Worm (Caenorhabditis elegans) whole organism, early embryonic: ENCODE measurements around the gene clec-136.

ENCODE experiments used
- B0310.2 ChIP-seq: sonication (generic microtip); optimal IDR thresholded peaks from 2 replicates; lab custom pipeline; 2016; ENCODE audit warnings: mild to moderate bottlenecking, missing genetic modification characterization, missing compliant biosample characterization
- F13C5.2 ChIP-seq: sonication (generic microtip); optimal IDR thresholded peaks from 2 replicates; lab custom pipeline; 2017; ENCODE audit warnings: mild to moderate bottlenecking, missing genetic modification characterization, inconsistent platforms, missing compliant biosample characterization
- aly-1 ChIP-seq: sonication (generic microtip); optimal IDR thresholded peaks from 2 replicates; lab custom pipeline; 2016; ENCODE audit warnings: missing genetic modification characterization, missing compliant biosample characterization
- ama-1 ChIP-seq: fragments of 150-350 bp; optimal IDR thresholded peaks from 2 replicates; lab custom pipeline; 2014
- ceh-13 ChIP-seq: fragments of 200-800 bp; sonication (Bioruptor generic); optimal IDR thresholded peaks from 2 replicates; lab custom pipeline; 2018; ENCODE audit warnings: mild to moderate bottlenecking, missing genetic modification characterization, missing compliant biosample characterization
- ceh-36 ChIP-seq: sonication (generic microtip); optimal IDR thresholded peaks from 2 replicates; lab custom pipeline; 2016; ENCODE audit warnings: missing genetic modification characterization, inconsistent platforms, missing compliant biosample characterization
- ets-7 ChIP-seq: sonication (generic microtip); optimal IDR thresholded peaks from 2 replicates; lab custom pipeline; 2016; ENCODE audit warnings: missing genotype, missing genetic modification characterization, missing compliant biosample characterization
- flt-1 ChIP-seq: fragments of 200-800 bp; sonication (Bioruptor generic); IDR thresholded peaks from 2 replicates; pipeline ENCODE4 v1.3.6; 2022; ENCODE audit warnings: missing genetic modification characterization, missing compliant biosample characterization
- hmbx-1 ChIP-seq: sonication (generic microtip); optimal IDR thresholded peaks from 2 replicates; lab custom pipeline; 2016; ENCODE audit warnings: mild to moderate bottlenecking, missing genetic modification characterization, missing compliant biosample characterization
- hmg-4 ChIP-seq: fragments of 200-800 bp; sonication (Bioruptor generic); optimal IDR thresholded peaks from 2 replicates; lab custom pipeline; 2018; ENCODE audit warnings: mild to moderate bottlenecking, missing genetic modification characterization, missing compliant biosample characterization
- hnd-1 ChIP-seq: sonication (generic microtip); optimal IDR thresholded peaks from 2 replicates; lab custom pipeline; 2016; ENCODE audit warnings: missing genetic modification characterization, missing compliant biosample characterization
- pes-1 ChIP-seq: fragments of 200-800 bp; sonication (Bioruptor generic); IDR thresholded peaks from 2 replicates; pipeline ENCODE4 v1.3.6; 2022; ENCODE audit warnings: missing genetic modification reagents, missing genetic modification characterization, missing compliant biosample characterization
- scrt-1 ChIP-seq: fragments of 200-800 bp; sonication (Bioruptor generic); IDR thresholded peaks from 2 replicates; pipeline ENCODE4 v1.3.6; 2022; ENCODE audit warnings: missing genetic modification characterization, missing compliant biosample characterization
- sea-1 ChIP-seq: fragments of 200-800 bp; sonication (Bioruptor generic); conservative IDR thresholded peaks from 2 replicates; pipeline ENCODE4 v1.3.6; 2022; ENCODE audit warnings: missing genetic modification characterization, missing compliant biosample characterization
- tbx-11 ChIP-seq: fragments of 200-800 bp; sonication (Bioruptor generic); IDR thresholded peaks from 2 replicates; pipeline ENCODE4 v1.3.6; 2022; ENCODE audit warnings: missing genetic modification characterization, missing compliant biosample characterization
- tbx-37 ChIP-seq: fragments of 200-800 bp; sonication (Bioruptor generic); conservative IDR thresholded peaks from 2 replicates; pipeline ENCODE4 v1.3.6; 2022; ENCODE audit warnings: missing genetic modification reagents, missing genetic modification characterization, missing compliant biosample characterization
- tra-4 ChIP-seq: sonication (generic microtip); optimal IDR thresholded peaks from 2 replicates; lab custom pipeline; 2017; ENCODE audit warnings: missing genetic modification characterization, missing compliant biosample characterization

Gene clec-136

ce11 chrII:4604149-4604548 is 12.2 kb downstream of the clec-136 start:
- TF ChIP-seq B0310.2 (tag; lab: Kevin White, UChicago), result no peak
- no peak for TF ChIP-seq flt-1 (GFP tag; lab: Robert Waterston, UW)
- no peak for TF ChIP-seq tbx-11
- TF ChIP-seq ama-1 (lab: Kevin White, UChicago), result no peak
- no peak for TF ChIP-seq pes-1 (GFP tag; lab: Robert Waterston, UW)
- no peak for TF ChIP-seq ceh-13 (GFP tag; lab: Kevin White, UChicago)
- no peak for TF ChIP-seq scrt-1 (GFP tag; lab: Robert Waterston, UW)
- no peak for TF ChIP-seq F13C5.2 (tag; lab: Kevin White, UChicago)
- no peak for TF ChIP-seq ceh-36
- no peak for TF ChIP-seq hmbx-1
- no peak for TF ChIP-seq hnd-1
- TF ChIP-seq tbx-37 (GFP tag; lab: Robert Waterston, UW), result no peak
- TF ChIP-seq sea-1 (GFP tag; lab: Robert Waterston, UW), result no peak
- TF ChIP-seq aly-1 (tag; lab: Kevin White, UChicago), result no peak
- TF ChIP-seq hmg-4 (GFP tag; lab: Kevin White, UChicago), result no peak
- TF ChIP-seq ets-7 (tag; lab: Kevin White, UChicago), result no peak
- TF ChIP-seq tra-4 (tag; lab: Kevin White, UChicago), result no peak

DNA sequence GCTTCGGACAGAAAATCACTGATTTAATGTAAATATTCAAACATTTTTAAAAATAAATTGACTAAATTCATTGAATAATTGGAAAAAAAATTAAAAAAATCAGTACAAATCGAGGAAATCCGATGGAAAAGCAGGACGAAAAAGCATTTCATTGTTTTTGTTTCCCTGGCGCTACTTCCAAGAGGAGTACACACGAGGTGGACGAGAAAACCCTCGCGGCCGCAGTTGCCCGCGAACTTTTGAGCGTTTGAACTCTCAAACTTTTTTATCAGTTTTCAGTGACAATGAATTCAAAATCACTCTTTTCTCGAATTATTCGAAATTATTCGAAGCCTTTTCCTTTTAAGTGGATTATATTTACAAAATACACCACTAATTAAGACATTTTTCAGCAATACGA is 13.3 kb downstream of the clec-136 start, which contains the start of gene F35D11.4:
Gene F35D11.4 (plus strand): TSS at position 393 of the 400 bp plus-strand sequence.
- TF ChIP-seq tbx-11, result 0 out of 2 replicates have a peak, but pooled peaks have one; percentile 26
- TF ChIP-seq tbx-37 (GFP tag; lab: Robert Waterston, UW), result peak; percentile 74
- TF ChIP-seq hmg-4 (GFP tag; lab: Kevin White, UChicago), result peak; percentile 57
- 0 out of 2 replicates have a peak, but pooled peaks have one; percentile 25 for TF ChIP-seq pes-1 (GFP tag; lab: Robert Waterston, UW)
- no peak for TF ChIP-seq B0310.2 (tag; lab: Kevin White, UChicago)
- peak; percentile 37 for TF ChIP-seq F13C5.2 (tag; lab: Kevin White, UChicago)

DNA sequence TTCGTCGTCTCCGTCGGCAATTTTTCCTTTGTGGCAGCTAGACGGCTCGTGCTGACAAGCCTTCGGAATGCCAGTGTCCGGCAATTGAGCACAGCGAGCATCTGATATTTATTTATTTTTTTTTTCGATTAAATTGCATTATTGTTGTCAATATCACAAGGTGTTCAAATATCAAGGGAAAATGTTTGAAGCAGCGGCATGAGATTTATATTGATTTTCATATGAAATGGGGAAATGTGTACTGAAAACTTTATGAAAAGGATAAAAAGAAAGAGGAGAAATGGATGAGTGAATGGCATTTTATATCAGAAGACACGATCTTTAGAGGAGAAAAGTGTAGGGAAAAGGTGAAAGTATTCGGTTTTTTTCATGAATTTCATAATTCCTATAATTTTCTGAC is 13.8 kb downstream of the clec-136 start, which contains the start of gene coa-3:
Gene coa-3 (minus strand): TSS at position 101 of the 400 bp plus-strand sequence.
- no peak for TF ChIP-seq ets-7 (tag; lab: Kevin White, UChicago)
- no peak for TF ChIP-seq sea-1 (GFP tag; lab: Robert Waterston, UW)
- no peak for TF ChIP-seq ama-1 (lab: Kevin White, UChicago)

ce11 chrII:4601256-4601655 is 15.1 kb downstream of the clec-136 start, which contains the start of gene ipla-1:
ipla-1 (minus strand) TSS chrII:4601356.
- no peak for TF ChIP-seq hmg-4 (GFP tag; lab: Kevin White, UChicago)
- TF ChIP-seq ets-7 (tag; lab: Kevin White, UChicago), result no peak
- TF ChIP-seq ceh-36, result no peak
- no peak for TF ChIP-seq tbx-37 (GFP tag; lab: Robert Waterston, UW)
- TF ChIP-seq tra-4 (tag; lab: Kevin White, UChicago), result no peak
- TF ChIP-seq hnd-1, result no peak

- TF ChIP-seq aly-1 (tag; lab: Kevin White, UChicago) (no peak), ceh-36 (no peak), sea-1 (GFP tag; lab: Robert Waterston, UW) (no peak), pes-1 (GFP tag; lab: Robert Waterston, UW) (no peak), B0310.2 (tag; lab: Kevin White, UChicago) (no peak), tbx-37 (GFP tag; lab: Robert Waterston, UW) (no peak), ama-1 (lab: Kevin White, UChicago) (no peak), ceh-13 (GFP tag; lab: Kevin White, UChicago) (no peak), scrt-1 (GFP tag; lab: Robert Waterston, UW) (no peak), ets-7 (tag; lab: Kevin White, UChicago) (no peak), flt-1 (GFP tag; lab: Robert Waterston, UW) (no peak), hmbx-1 (no peak), tbx-11 (no peak), hnd-1 (no peak), F13C5.2 (tag; lab: Kevin White, UChicago) (no peak), hmg-4 (GFP tag; lab: Kevin White, UChicago) (no peak), tra-4 (tag; lab: Kevin White, UChicago) (no peak)
Observed at ce11 chrII:4600818-4601217, 15.5 kb downstream of the clec-136 start.

DNA sequence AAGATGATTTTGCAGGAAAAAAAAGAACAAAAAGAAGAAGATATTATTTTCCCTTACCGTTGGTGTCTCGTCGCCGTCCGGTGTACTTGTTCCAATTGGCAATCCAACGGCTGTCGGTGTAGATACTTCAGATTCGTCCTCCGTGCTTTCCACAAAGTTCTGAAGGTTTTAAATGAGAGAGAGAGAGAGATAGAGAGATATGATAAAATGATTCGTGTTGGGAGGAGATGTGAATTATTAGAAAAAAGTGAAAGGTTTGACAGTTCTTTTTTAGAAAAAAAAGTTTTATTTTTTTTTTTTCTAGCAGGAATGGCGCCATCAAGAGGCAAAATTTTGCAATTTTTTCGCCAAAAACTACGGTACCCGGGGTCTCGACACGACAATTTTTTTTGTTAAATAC is 16.1 kb downstream of the clec-136 start:
- no peak for TF ChIP-seq hmbx-1
- TF ChIP-seq sea-1 (GFP tag; lab: Robert Waterston, UW), result no peak
- no peak for TF ChIP-seq F13C5.2 (tag; lab: Kevin White, UChicago)
- no peak for TF ChIP-seq scrt-1 (GFP tag; lab: Robert Waterston, UW)
- no peak for TF ChIP-seq ets-7 (tag; lab: Kevin White, UChicago)
- no peak for TF ChIP-seq ama-1 (lab: Kevin White, UChicago)
- no peak for TF ChIP-seq ceh-36
- TF ChIP-seq tbx-11, result no peak
- no peak for TF ChIP-seq B0310.2 (tag; lab: Kevin White, UChicago)
- no peak for TF ChIP-seq flt-1 (GFP tag; lab: Robert Waterston, UW)
- TF ChIP-seq hmg-4 (GFP tag; lab: Kevin White, UChicago), result no peak
- TF ChIP-seq pes-1 (GFP tag; lab: Robert Waterston, UW), result no peak
- TF ChIP-seq tbx-37 (GFP tag; lab: Robert Waterston, UW), result no peak
- no peak for TF ChIP-seq hnd-1
- no peak for TF ChIP-seq ceh-13 (GFP tag; lab: Kevin White, UChicago)
- TF ChIP-seq aly-1 (tag; lab: Kevin White, UChicago), result no peak
- TF ChIP-seq tra-4 (tag; lab: Kevin White, UChicago), result no peak

DNA sequence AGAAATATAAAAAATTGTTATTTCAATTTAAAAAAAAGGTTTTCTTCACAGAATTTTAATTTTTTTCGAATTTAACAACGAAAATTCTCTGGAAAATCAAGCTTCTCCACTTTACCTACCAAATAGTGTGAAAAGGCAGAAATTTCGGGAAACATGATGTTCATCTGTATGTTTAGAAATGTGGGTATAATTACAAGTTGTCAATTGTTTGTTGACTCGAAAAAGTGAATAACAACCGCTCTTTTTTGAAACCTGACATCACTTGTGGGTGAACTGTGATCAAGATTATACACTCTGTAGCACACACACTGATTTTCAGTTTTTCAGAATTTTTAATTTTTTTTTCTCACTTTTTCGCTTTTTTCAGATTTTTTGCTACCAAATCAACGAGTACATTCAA is 16.5 kb downstream of the clec-136 start:
- TF ChIP-seq hnd-1 (no peak), B0310.2 (tag; lab: Kevin White, UChicago) (no peak), hmg-4 (GFP tag; lab: Kevin White, UChicago) (no peak), ceh-36 (no peak), tra-4 (tag; lab: Kevin White, UChicago) (no peak)
